Worm (Caenorhabditis elegans) whole organism, L3 larva: Measurements from ENCODE around the gene ser-1.

Experiments
- ZK546.5 ChIP-seq: sonication (generic microtip); optimal IDR thresholded peaks from 2 replicates; lab custom pipeline; 2017; ENCODE audit warnings: missing biosample characterization, missing genetic modification characterization
- ama-1 ChIP-seq: fragments of 150-350 bp; optimal IDR thresholded peaks from 2 replicates; lab custom pipeline; 2018
- ceh-28 ChIP-seq: fragments of 150-350 bp; optimal IDR thresholded peaks from 2 replicates; lab custom pipeline; 2014; ENCODE audit warnings: missing biosample characterization, missing genetic modification reagents, missing genetic modification characterization
- ceh-82 ChIP-seq: fragments of 150-350 bp; optimal IDR thresholded peaks from 2 replicates; lab custom pipeline; 2014; ENCODE audit warnings: missing biosample characterization, missing genetic modification characterization
- ceh-9 ChIP-seq: sonication (generic microtip); optimal IDR thresholded peaks from 2 replicates; lab custom pipeline; 2018; ENCODE audit warnings: missing biosample characterization, missing genetic modification characterization
- daf-12 ChIP-seq: fragments of 150-350 bp; optimal IDR thresholded peaks from 2 replicates; lab custom pipeline; 2014; ENCODE audit warnings: missing biosample characterization, missing genetic modification reagents, missing genetic modification characterization
- egl-5 ChIP-seq: fragments of 150-350 bp; optimal IDR thresholded peaks from 2 replicates; lab custom pipeline; 2017; ENCODE audit warnings: missing biosample characterization, missing genetic modification reagents, missing genetic modification characterization, inconsistent platforms
- elt-2 ChIP-seq: sonication (generic microtip); optimal IDR thresholded peaks from 2 replicates; lab custom pipeline; 2016; ENCODE audit warnings: missing genetic modification reagents, mild to moderate bottlenecking, missing genetic modification characterization, missing compliant biosample characterization
- elt-3 ChIP-seq, 3 experiments: fragments of 150-350 bp in 1 of 3; sonication (generic microtip) in 2 of 3; optimal IDR thresholded peaks; 2 replicates in 2 of 3; 4 replicates in 1 of 3; lab custom pipeline; 2014 to 2017; ENCODE audit warnings: missing biosample characterization in 3 of 3, missing genetic modification characterization in 3 of 3
- fkh-10 ChIP-seq: sonication (generic microtip); optimal IDR thresholded peaks from 2 replicates; lab custom pipeline; 2017; ENCODE audit warnings: missing biosample characterization, missing genetic modification reagents, missing genetic modification characterization
- fkh-2 ChIP-seq: fragments of 150-350 bp; optimal IDR thresholded peaks from 2 replicates; lab custom pipeline; 2014; ENCODE audit warnings: missing biosample characterization, missing genetic modification reagents, missing genetic modification characterization
- fos-1 ChIP-seq: fragments of 150-350 bp; optimal IDR thresholded peaks from 2 replicates; lab custom pipeline; 2014; ENCODE audit warnings: missing biosample characterization, missing genetic modification characterization
- jun-1 ChIP-seq: fragments of 150-350 bp; optimal IDR thresholded peaks from 2 replicates; lab custom pipeline; 2014; ENCODE audit warnings: missing biosample characterization, missing genetic modification reagents, missing genetic modification characterization
- lin-39 ChIP-seq: fragments of 150-350 bp; optimal IDR thresholded peaks from 2 replicates; lab custom pipeline; 2018; ENCODE audit warnings: missing biosample characterization, missing genetic modification reagents, missing genetic modification characterization
- lsy-12 ChIP-seq: sonication (generic microtip); optimal IDR thresholded peaks from 2 replicates; lab custom pipeline; 2016; ENCODE audit warnings: mild to moderate bottlenecking, missing genetic modification characterization, missing compliant biosample characterization
- mdl-1 ChIP-seq: fragments of 150-350 bp; optimal IDR thresholded peaks from 2 replicates; lab custom pipeline; 2014; ENCODE audit warnings: missing biosample characterization, missing genetic modification characterization
- mml-1 ChIP-seq: fragments of 150-350 bp; sonication (generic microtip); optimal IDR thresholded peaks from 3 replicates; lab custom pipeline; 2014; ENCODE audit warnings: missing biosample characterization, missing genetic modification characterization
- nfya-1 ChIP-seq: sonication (generic microtip); optimal IDR thresholded peaks from 2 replicates; lab custom pipeline; 2017; ENCODE audit warnings: missing genetic modification characterization, mild to moderate bottlenecking, missing compliant biosample characterization, antibody characterized with exemption, moderate library complexity; ENCODE audit not compliant: insufficient read depth
- nhr-23 ChIP-seq: fragments of 150-350 bp; optimal IDR thresholded peaks from 2 replicates; lab custom pipeline; 2014; ENCODE audit warnings: missing biosample characterization, missing genetic modification reagents, missing genetic modification characterization
- nhr-237 ChIP-seq: fragments of 150-350 bp; optimal IDR thresholded peaks from 2 replicates; lab custom pipeline; 2014; ENCODE audit warnings: missing biosample characterization, missing genetic modification characterization
- nhr-25 ChIP-seq: sonication (generic microtip); optimal IDR thresholded peaks from 2 replicates; lab custom pipeline; 2017; ENCODE audit warnings: missing biosample characterization, missing genetic modification characterization
- nhr-43 ChIP-seq: sonication (generic microtip); optimal IDR thresholded peaks from 2 replicates; lab custom pipeline; 2016; ENCODE audit warnings: mild to moderate bottlenecking, missing genetic modification characterization, missing compliant biosample characterization; ENCODE audit not compliant: poor library complexity, severe bottlenecking
- nhr-67 ChIP-seq: fragments of 150-350 bp; optimal IDR thresholded peaks from 2 replicates; lab custom pipeline; 2014; ENCODE audit warnings: missing biosample characterization, missing genetic modification characterization
- nhr-76 ChIP-seq: fragments of 150-350 bp; sonication (generic microtip); optimal IDR thresholded peaks from 5 replicates; lab custom pipeline; 2014; ENCODE audit warnings: missing biosample characterization, missing genetic modification characterization
- nhr-77 ChIP-seq: fragments of 150-350 bp; optimal IDR thresholded peaks from 2 replicates; lab custom pipeline; 2014; ENCODE audit warnings: missing biosample characterization, missing genetic modification characterization
- pha-4 ChIP-seq: fragments of 150-350 bp; optimal IDR thresholded peaks from 2 replicates; lab custom pipeline; 2014; ENCODE audit warnings: missing biosample characterization, missing genetic modification reagents, missing genetic modification characterization
- pqm-1 ChIP-seq: fragments of 150-350 bp; optimal IDR thresholded peaks from 2 replicates; lab custom pipeline; 2017; ENCODE audit warnings: missing biosample characterization, missing genetic modification characterization, inconsistent platforms
- sea-2 ChIP-seq: fragments of 150-350 bp; sonication (generic microtip); optimal IDR thresholded peaks from 4 replicates; lab custom pipeline; 2014; ENCODE audit warnings: missing biosample characterization, missing genetic modification reagents, missing genetic modification characterization
- skn-1 ChIP-seq: fragments of 150-350 bp; optimal IDR thresholded peaks from 2 replicates; lab custom pipeline; 2014; ENCODE audit warnings: missing biosample characterization, missing genetic modification characterization
- snpc-4 ChIP-seq: fragments of 150-350 bp; optimal IDR thresholded peaks from 2 replicates; lab custom pipeline; 2014; ENCODE audit warnings: missing biosample characterization, missing genetic modification characterization
- tbx-2 ChIP-seq: sonication (generic microtip); optimal IDR thresholded peaks from 2 replicates; lab custom pipeline; 2016; ENCODE audit warnings: mild to moderate bottlenecking, missing genetic modification characterization, missing compliant biosample characterization
- unc-39 ChIP-seq: sonication (generic microtip); optimal IDR thresholded peaks from 4 replicates; lab custom pipeline; 2017; ENCODE audit warnings: missing biosample characterization, missing genetic modification characterization
- unc-62 ChIP-seq: fragments of 150-350 bp; sonication (generic microtip); optimal IDR thresholded peaks from 4 replicates; lab custom pipeline; 2014; ENCODE audit warnings: missing biosample characterization, missing genetic modification reagents, missing genetic modification characterization
- zag-1 ChIP-seq: fragments of 150-350 bp; optimal IDR thresholded peaks from 2 replicates; lab custom pipeline; 2014; ENCODE audit warnings: missing biosample characterization, missing genetic modification characterization
- ztf-4 ChIP-seq: fragments of 150-350 bp; optimal IDR thresholded peaks from 2 replicates; lab custom pipeline; 2014; ENCODE audit warnings: missing biosample characterization, missing genetic modification characterization

Gene ser-1

DNA sequence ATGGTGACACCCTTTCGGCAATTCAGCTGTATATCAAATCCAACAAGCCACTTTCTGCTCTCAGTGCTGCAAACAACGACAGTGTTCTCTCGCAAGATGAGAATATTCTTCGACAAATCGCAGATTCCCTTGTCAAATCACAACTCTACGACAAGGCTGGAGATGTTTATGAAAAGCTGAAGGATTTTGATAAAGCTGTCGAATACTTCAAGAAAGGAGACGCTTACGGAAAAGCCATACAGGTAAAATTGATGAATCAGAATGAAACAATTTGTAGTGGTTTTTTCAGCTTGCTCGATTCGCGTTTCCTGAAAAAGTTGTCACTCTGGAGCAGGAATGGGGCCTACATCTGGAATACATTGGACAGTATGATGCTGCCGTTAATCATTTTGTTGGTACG is 33.4 kb upstream of the ser-1 start:
- no peak for TF ChIP-seq unc-39 (tag; lab: Kevin White, UChicago)
- no peak for TF ChIP-seq elt-3 (tag; optimal IDR thresholded peaks at IDR 0.05; lab: Kevin White, UChicago)
- no peak for TF ChIP-seq lin-39 (tag; lab: Kevin White, UChicago)
- TF ChIP-seq fos-1 (tag; lab: Kevin White, UChicago), result no peak
- TF ChIP-seq nhr-77, result no peak
- TF ChIP-seq ama-1 (lab: Kevin White, UChicago), result no peak
- TF ChIP-seq lsy-12 (tag; lab: Kevin White, UChicago), result no peak
- TF ChIP-seq ztf-4 (tag; lab: Kevin White, UChicago), result no peak
- no peak for TF ChIP-seq nfya-1 (tag; lab: Kevin White, UChicago)
- no peak for TF ChIP-seq fkh-2
- no peak for TF ChIP-seq snpc-4 (tag; lab: Kevin White, UChicago)
- no peak for TF ChIP-seq egl-5 (tag; lab: Kevin White, UChicago)
- TF ChIP-seq zag-1, result no peak
- no peak for TF ChIP-seq nhr-67 (tag; lab: Kevin White, UChicago)
- no peak for TF ChIP-seq nhr-43 (tag; lab: Kevin White, UChicago)
- no peak for TF ChIP-seq unc-62 (GFP tag; lab: Kevin White, UChicago)
- TF ChIP-seq sea-2 (GFP tag; lab: Kevin White, UChicago), result no peak
- TF ChIP-seq fkh-10, result no peak
- no peak for TF ChIP-seq ZK546.5 (tag; lab: Kevin White, UChicago)
- no peak for TF ChIP-seq daf-12 (tag; lab: Kevin White, UChicago)

DNA sequence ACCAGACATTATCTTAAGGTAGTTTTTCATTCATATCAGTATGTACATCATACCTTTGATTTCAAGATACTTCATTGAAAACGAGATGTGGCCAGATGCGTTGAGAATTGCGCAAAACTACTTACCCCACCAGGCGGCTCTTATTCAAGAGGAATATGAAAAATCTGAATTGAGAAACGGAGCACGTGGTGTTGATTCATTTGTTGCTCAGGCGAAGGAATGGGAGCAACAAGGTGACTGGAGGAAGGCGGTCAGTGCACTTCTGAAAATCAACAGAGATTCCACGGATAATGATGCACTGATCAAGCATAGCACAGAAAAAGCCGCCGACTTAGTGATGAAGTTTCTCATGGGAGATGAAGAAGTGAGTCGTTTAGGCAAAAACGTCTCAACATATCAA is 31.3 kb upstream of the ser-1 start:
- TF ChIP-seq ceh-82 (tag; lab: Kevin White, UChicago) (no peak), sea-2 (GFP tag; lab: Kevin White, UChicago) (no peak), mdl-1 (tag; lab: Kevin White, UChicago) (no peak), egl-5 (tag; lab: Kevin White, UChicago) (no peak), ceh-28 (tag; lab: Kevin White, UChicago) (no peak), nhr-23 (no peak), nhr-25 (tag; lab: Kevin White, UChicago) (no peak), nhr-76 (no peak), fkh-2 (no peak), daf-12 (tag; lab: Kevin White, UChicago) (no peak), nhr-237 (tag; lab: Kevin White, UChicago) (no peak), tbx-2 (tag; lab: Kevin White, UChicago) (no peak), zag-1 (no peak), skn-1 (no peak), fkh-10 (no peak), nhr-43 (tag; lab: Kevin White, UChicago) (no peak), pqm-1 (tag; lab: Kevin White, UChicago) (no peak), ceh-9 (tag; lab: Kevin White, UChicago) (no peak)

DNA sequence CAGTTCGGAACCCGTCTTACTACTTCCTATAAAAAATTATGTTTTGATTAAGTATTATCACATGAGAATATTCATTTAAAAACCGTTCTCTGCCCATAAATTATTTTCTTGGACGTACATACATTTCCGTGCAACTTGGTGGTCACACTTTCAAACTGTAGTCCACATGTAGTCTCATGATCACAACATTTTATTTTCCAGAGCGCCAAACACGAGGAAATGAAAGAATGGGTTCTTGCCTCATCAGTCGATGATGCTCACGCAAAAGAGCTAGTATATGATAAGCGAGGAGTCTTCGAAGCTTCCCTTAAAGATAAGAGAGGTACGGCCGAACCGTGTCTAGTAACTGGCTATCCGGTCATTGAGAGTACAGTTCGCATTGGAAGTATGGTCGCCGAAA is 29.0 kb upstream of the ser-1 start:
- TF ChIP-seq pqm-1 (tag; lab: Kevin White, UChicago) (peak; percentile 52), jun-1 (peak; percentile 54), lsy-12 (tag; lab: Kevin White, UChicago) (no peak), elt-2 (tag; lab: Kevin White, UChicago) (peak; percentile 83), lin-39 (tag; lab: Kevin White, UChicago) (no peak), sea-2 (GFP tag; lab: Kevin White, UChicago) (no peak), ceh-28 (tag; lab: Kevin White, UChicago) (no peak), nhr-67 (tag; lab: Kevin White, UChicago) (no peak)

DNA sequence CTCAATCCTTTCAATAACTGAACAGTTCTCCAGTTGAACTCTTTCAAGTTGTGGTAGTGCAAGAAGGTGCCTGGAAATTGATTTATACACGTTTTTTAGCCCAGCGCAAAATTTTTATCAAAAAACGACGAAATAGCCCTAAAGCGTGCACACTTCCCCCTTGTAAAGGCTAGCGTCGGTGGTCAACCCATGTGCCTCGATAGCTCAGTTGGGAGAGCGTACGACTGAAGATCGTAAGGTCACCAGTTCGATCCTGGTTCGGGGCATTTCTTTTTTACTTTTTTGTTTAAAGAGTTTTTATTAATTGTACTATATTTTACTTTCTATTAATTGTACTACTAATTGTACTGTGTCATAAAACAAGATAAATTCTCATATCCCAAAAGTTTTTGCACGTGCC is 28.2 kb upstream of the ser-1 start:
- TF ChIP-seq nhr-43 (tag; lab: Kevin White, UChicago) (peak; percentile 10), zag-1 (no peak), elt-2 (tag; lab: Kevin White, UChicago) (peak; percentile 38), mml-1 (tag; lab: Kevin White, UChicago) (no peak), pha-4 (tag; lab: Kevin White, UChicago) (no peak), lsy-12 (tag; lab: Kevin White, UChicago) (peak; percentile 25)
- TF ChIP-seq, all 47 proteins: peak for 3
